Fruit fly (Drosophila melanogaster): ENCODE results near the gene Acox3.

The Acox3 gene

DNA sequence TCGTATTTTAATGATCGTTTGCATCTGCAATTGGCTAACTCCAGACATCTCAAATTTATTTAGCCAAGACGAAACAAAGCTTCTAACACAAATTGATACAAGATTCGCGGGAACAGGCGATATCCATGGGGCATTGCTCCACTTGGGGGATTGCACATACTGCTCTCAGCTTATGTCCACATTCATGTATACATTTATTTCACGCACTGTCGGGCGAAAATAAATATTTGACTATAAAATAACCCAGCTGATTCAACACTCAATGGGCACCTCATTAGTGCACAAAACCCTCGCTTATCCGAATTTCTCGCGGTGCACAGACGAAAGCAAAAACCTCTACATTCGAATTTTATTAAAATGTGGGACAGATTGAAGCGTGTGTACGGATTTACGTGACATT, 13.3 kb upstream of the Acox3 start (continued):
- peak; percentile 50 for TF ChIP-seq MTF-1 (GFP tag; optimal IDR thresholded peaks at IDR 0.05; ENCODE audit: borderline replicate concordance)
- TF ChIP-seq CG8290 (GFP tag; optimal IDR thresholded peaks at IDR 0.05), result no peak
- peak; percentile 28 to 58 for TF ChIP-seq CG8290 (tag; optimal IDR thresholded peaks at IDR 0.05)
- TF ChIP-seq sob (GFP tag; IDR thresholded peaks at IDR 0.05), result 0 out of 2 replicates have a peak, but pooled peaks have one; percentile 25

DNA sequence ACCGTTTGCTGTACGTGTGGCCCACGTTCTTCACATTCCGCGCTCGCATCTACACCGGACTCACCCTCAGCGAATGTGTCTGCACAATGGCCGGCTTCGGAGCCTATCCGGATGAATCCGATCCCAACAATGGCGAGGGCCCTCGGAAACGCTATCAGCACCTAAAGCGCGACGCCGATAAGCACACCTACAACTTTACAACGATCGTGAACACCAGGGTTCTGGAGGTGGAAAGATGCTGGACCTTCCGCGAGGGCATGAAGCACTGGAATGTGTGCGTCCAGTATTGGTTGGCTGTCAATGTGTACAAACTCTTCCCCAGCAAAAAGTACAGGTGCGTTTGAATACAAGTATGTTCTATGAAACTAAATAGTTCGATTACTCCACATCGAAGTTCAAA, 9.4 kb upstream of the Acox3 start:
- TF ChIP-seq HLH4C (GFP tag; IDR thresholded peaks at IDR 0.05; ENCODE audit: partially characterized antibody), result 0 out of 3 replicates have a peak, but pooled peaks have one; percentile 9
- no peak for TF ChIP-seq D19A (tag; optimal IDR thresholded peaks at IDR 0.05)

dm6 chr2L:6455955-6456599, 7.9 kb upstream of the Acox3 start, which contains the start of gene frj:
frj (plus strand) TSS chr2L:6456052.
- no peak; the same call in 1 of the 2 replicates for TF ChIP-seq wdn (GFP tag; IDR thresholded peaks at IDR 0.05)
- no peak for TF ChIP-seq BtbVII (GFP tag; optimal IDR thresholded peaks at IDR 0.05)
- TF ChIP-seq CG9215 (GFP tag; IDR thresholded peaks at IDR 0.05), result peak; percentile 64
- peak; percentile 12 for TF ChIP-seq CG12744 (GFP tag; optimal IDR thresholded peaks at IDR 0.05)
- TF ChIP-seq ftz-f1 (GFP tag; optimal IDR thresholded peaks at IDR 0.05), result no peak
- peak; percentile 33 for TF ChIP-seq CG13123 (GFP tag; optimal IDR thresholded peaks at IDR 0.05)
- 0 out of 2 replicates have a peak, but pooled peaks have one; percentile 41 for TF ChIP-seq Oaz (GFP tag; IDR thresholded peaks at IDR 0.05)
- no peak for TF ChIP-seq cwo (GFP tag; optimal IDR thresholded peaks at IDR 0.05)
- TF ChIP-seq CG16863 (GFP tag; optimal IDR thresholded peaks at IDR 0.05), result peak; percentile 57
- TF ChIP-seq pum (GFP tag; optimal IDR thresholded peaks at IDR 0.05), result peak; percentile 68
- peak; percentile 54 for TF ChIP-seq CG7928 (GFP tag; optimal IDR thresholded peaks at IDR 0.05)
- peak; percentile 33 for TF ChIP-seq ab (GFP tag; optimal IDR thresholded peaks at IDR 0.05)
- TF ChIP-seq maf-S (GFP tag; optimal IDR thresholded peaks at IDR 0.05), result peak; percentile 79
- peak; percentile 41 for TF ChIP-seq pb (GFP tag; optimal IDR thresholded peaks at IDR 0.05)
- TF ChIP-seq zf30C (GFP tag; optimal IDR thresholded peaks at IDR 0.05), result no peak
- peak; percentile 42 for TF ChIP-seq CG5245 (GFP tag; optimal IDR thresholded peaks at IDR 0.05)
- TF ChIP-seq CG13424 (tag; optimal IDR thresholded peaks at IDR 0.05), result peak; percentile 63
- TF ChIP-seq CG8765 (GFP tag; IDR thresholded peaks at IDR 0.05), result peak; percentile 60; the same call in 1 of the 2 replicates
- TF ChIP-seq CG6765 (GFP tag; optimal IDR thresholded peaks at IDR 0.05), result no peak
- TF ChIP-seq zfh2 (GFP tag; optimal IDR thresholded peaks at IDR 0.05), result peak; percentile 68
- TF ChIP-seq CG13287 (GFP tag; IDR thresholded peaks at IDR 0.05; ENCODE audit: partially characterized antibody), result peak; percentile 67
- TF ChIP-seq CG6689 (GFP tag; IDR thresholded peaks at IDR 0.05), result peak; percentile 51
- peak; percentile 40 for TF ChIP-seq twi (tag; optimal IDR thresholded peaks at IDR 0.05)
- peak; percentile 95 for TF ChIP-seq CG30020 (tag; optimal IDR thresholded peaks at IDR 0.05)
- no peak for TF ChIP-seq dimm (GFP tag; IDR thresholded peaks at IDR 0.05)
- no peak for TF ChIP-seq Hand (GFP tag; optimal IDR thresholded peaks at IDR 0.05)
- TF ChIP-seq CG43689 (GFP tag; IDR thresholded peaks at IDR 0.05), result no peak
- peak; percentile 55 for TF ChIP-seq unpg (GFP tag; optimal IDR thresholded peaks at IDR 0.05)
- no peak for TF ChIP-seq CG10274 (GFP tag; optimal IDR thresholded peaks at IDR 0.05)
- no peak for TF ChIP-seq CG6813 (GFP tag; optimal IDR thresholded peaks at IDR 0.05)
- no peak for TF ChIP-seq kni (GFP tag; optimal IDR thresholded peaks at IDR 0.05)
- TF ChIP-seq Mad (GFP tag; optimal IDR thresholded peaks at IDR 0.05), result peak; percentile 71
- peak; percentile 95 for TF ChIP-seq CG17802 (tag; optimal IDR thresholded peaks at IDR 0.05)
- peak; percentile 99 for TF ChIP-seq CG7357 (GFP tag; IDR thresholded peaks at IDR 0.05)
- TF ChIP-seq Ada2b (GFP tag; IDR thresholded peaks at IDR 0.05), result peak; percentile 31; the same call in 1 of the 2 replicates
- no peak for TF ChIP-seq CG7372 (GFP tag; IDR thresholded peaks at IDR 0.05)
- TF ChIP-seq D (optimal IDR thresholded peaks at IDR 0.05), result peak; percentile 29
- peak; percentile 36 for TF ChIP-seq D (GFP tag; optimal IDR thresholded peaks at IDR 0.05)
- TF ChIP-seq lola (GFP tag; optimal IDR thresholded peaks at IDR 0.05), result peak in 2 of 3 experiments; percentile 26 to 91
- peak; percentile 81 for TF ChIP-seq pnt (GFP tag; optimal IDR thresholded peaks at IDR 0.05)
- TF ChIP-seq tin (GFP tag; optimal IDR thresholded peaks at IDR 0.05), result peak; percentile 67

All from whole organism, embryonic.